Worm (Caenorhabditis elegans) whole organism, late embryonic: Measurements from ENCODE around the gene Y54G11A.3.

Experiments used
- Y22D7AL.16 ChIP-seq: sonication (generic microtip); optimal IDR thresholded peaks from 2 replicates; lab custom pipeline; 2016; ENCODE audit warnings: missing genetic modification characterization, missing compliant biosample characterization
- ahr-1 ChIP-seq: sonication (generic microtip); optimal IDR thresholded peaks from 2 replicates; lab custom pipeline; 2016; ENCODE audit warnings: missing genetic modification characterization, missing compliant biosample characterization
- ama-1 ChIP-seq: fragments of 150-350 bp; optimal IDR thresholded peaks from 2 replicates; lab custom pipeline; 2014
- ceh-14 ChIP-seq: sonication (generic microtip); optimal IDR thresholded peaks from 2 replicates; lab custom pipeline; 2016; ENCODE audit warnings: missing genotype, missing genetic modification characterization, missing compliant biosample characterization
- ceh-18 ChIP-seq: sonication (generic microtip); optimal IDR thresholded peaks from 2 replicates; lab custom pipeline; 2016; ENCODE audit warnings: missing genetic modification characterization, missing compliant biosample characterization
- ceh-2 ChIP-seq: sonication (generic microtip); optimal IDR thresholded peaks from 2 replicates; lab custom pipeline; 2016; ENCODE audit warnings: missing genotype, missing genetic modification characterization, missing compliant biosample characterization
- ceh-34 ChIP-seq: sonication (generic microtip); optimal IDR thresholded peaks from 2 replicates; lab custom pipeline; 2016; ENCODE audit warnings: mild to moderate bottlenecking, missing genetic modification characterization, missing compliant biosample characterization
- ceh-45 ChIP-seq: fragments of 200-800 bp; sonication (Bioruptor generic); IDR thresholded peaks from 2 replicates; pipeline ENCODE4 v1.3.6; 2022; ENCODE audit warnings: missing genetic modification reagents, missing genetic modification characterization, missing compliant biosample characterization
- che-1 ChIP-seq: sonication (generic microtip); optimal IDR thresholded peaks from 2 replicates; lab custom pipeline; 2016; ENCODE audit warnings: mild to moderate bottlenecking, missing genetic modification characterization, missing compliant biosample characterization
- ets-4 ChIP-seq: sonication (generic microtip); optimal IDR thresholded peaks from 2 replicates; lab custom pipeline; 2016; ENCODE audit warnings: missing genetic modification characterization, missing compliant biosample characterization
- fkh-10 ChIP-seq: fragments of 150-350 bp; optimal IDR thresholded peaks from 2 replicates; lab custom pipeline; 2014; ENCODE audit warnings: missing biosample characterization, missing genetic modification reagents, missing genetic modification characterization
- hlh-6 ChIP-seq: sonication (generic microtip); optimal IDR thresholded peaks from 2 replicates; lab custom pipeline; 2016; ENCODE audit warnings: missing genotype, missing genetic modification characterization, missing compliant biosample characterization
- lim-6 ChIP-seq: sonication (generic microtip); optimal IDR thresholded peaks from 2 replicates; lab custom pipeline; 2016; ENCODE audit warnings: missing genetic modification characterization, missing compliant biosample characterization
- lin-11 ChIP-seq: fragments of 200-800 bp; sonication (Bioruptor generic); optimal IDR thresholded peaks from 2 replicates; lab custom pipeline; 2018; ENCODE audit warnings: mild to moderate bottlenecking, missing genetic modification characterization, missing compliant biosample characterization
- pag-3 ChIP-seq: sonication (generic microtip); optimal IDR thresholded peaks from 2 replicates; lab custom pipeline; 2016; ENCODE audit warnings: missing compliant biosample characterization, missing genetic modification characterization, borderline replicate concordance
- pat-9 ChIP-seq: fragments of 200-800 bp; sonication (Bioruptor generic); optimal IDR thresholded peaks from 2 replicates; lab custom pipeline; 2018; ENCODE audit warnings: mild to moderate bottlenecking, missing genetic modification characterization, moderate library complexity, missing compliant biosample characterization
- pha-2 ChIP-seq: sonication (generic microtip); optimal IDR thresholded peaks from 2 replicates; lab custom pipeline; 2017; ENCODE audit warnings: mild to moderate bottlenecking, missing genetic modification characterization, missing compliant biosample characterization
- unc-42 ChIP-seq: sonication (generic microtip); optimal IDR thresholded peaks from 2 replicates; lab custom pipeline; 2016; ENCODE audit warnings: missing genotype, missing genetic modification characterization, missing compliant biosample characterization
- zip-5 ChIP-seq: sonication (generic microtip); optimal IDR thresholded peaks from 2 replicates; lab custom pipeline; 2016; ENCODE audit warnings: missing genetic modification characterization, missing compliant biosample characterization
- ztf-16 ChIP-seq: sonication (generic microtip); optimal IDR thresholded peaks from 2 replicates; lab custom pipeline; 2017; ENCODE audit warnings: missing genetic modification characterization, missing compliant biosample characterization

The Y54G11A.3 gene

ce11 chrII:14312182-14312581 is 35.8 kb downstream of the Y54G11A.3 start:
- no peak for TF ChIP-seq Y22D7AL.16
- TF ChIP-seq pag-3 (tag; lab: Kevin White, UChicago), result no peak
- TF ChIP-seq ama-1 (lab: Kevin White, UChicago), result no peak

DNA sequence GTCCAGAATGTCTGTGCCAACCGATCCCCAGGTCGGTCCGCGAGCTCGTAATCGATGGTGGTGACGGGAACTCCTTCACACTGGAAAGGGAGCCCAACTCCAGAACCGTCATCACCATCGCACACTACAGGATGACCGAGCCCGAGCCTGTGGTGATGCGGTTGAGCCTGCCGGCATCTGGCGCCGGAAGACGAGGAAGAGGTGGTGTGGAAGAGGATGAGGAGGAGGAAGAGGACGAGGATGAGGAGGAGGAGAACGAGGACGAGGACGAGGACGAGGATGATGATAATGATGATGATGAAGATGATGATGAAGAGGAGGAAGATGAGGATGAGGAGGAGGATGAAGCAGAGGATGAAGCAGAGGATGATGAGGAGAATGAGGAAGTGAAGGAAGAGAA is 41.6 kb downstream of the Y54G11A.3 start, which contains the start of gene Y54G11A.14:
Y54G11A.14 (plus strand) TSS at position 132 of the 400 bp plus-strand sequence.
- TF ChIP-seq ceh-18 (tag; lab: Kevin White, UChicago) (no peak), pha-2 (tag; lab: Kevin White, UChicago) (no peak), Y22D7AL.16 (no peak), ets-4 (tag; lab: Kevin White, UChicago) (no peak), che-1 (tag; lab: Kevin White, UChicago) (no peak)

ce11 chrII:14319227-14319626 is 42.8 kb downstream of the Y54G11A.3 start:
- TF ChIP-seq ceh-2, result no peak
- TF ChIP-seq ceh-34 (tag; lab: Kevin White, UChicago), result no peak
- TF ChIP-seq hlh-6 (tag; lab: Kevin White, UChicago), result no peak
- no peak for TF ChIP-seq ztf-16
- no peak for TF ChIP-seq zip-5 (tag; lab: Kevin White, UChicago)
- no peak for TF ChIP-seq ceh-14
- TF ChIP-seq ceh-45 (GFP tag; lab: Robert Waterston, UW), result no peak
- no peak for TF ChIP-seq lim-6 (tag; lab: Kevin White, UChicago)
- TF ChIP-seq fkh-10 (GFP tag; lab: Kevin White, UChicago), result no peak
- TF ChIP-seq pat-9 (tag; lab: Kevin White, UChicago), result no peak

DNA sequence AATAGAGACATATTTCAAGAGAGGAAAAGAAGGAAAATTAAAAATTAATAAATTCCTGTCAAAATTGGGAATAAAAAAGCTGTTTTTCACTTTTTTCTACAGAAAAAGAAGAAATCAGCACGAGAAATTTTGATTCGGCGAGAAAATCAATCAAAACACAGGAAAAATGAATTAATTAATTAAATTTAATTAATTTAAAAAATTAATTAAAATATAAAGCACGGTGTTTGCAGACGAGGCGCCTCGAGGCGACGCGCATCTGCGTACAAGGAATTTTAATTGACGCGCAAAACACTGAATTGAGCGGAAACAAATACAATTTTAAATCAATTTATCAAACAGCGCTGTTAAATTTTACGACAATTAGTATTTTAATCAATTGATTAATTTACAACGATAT is 44.8 kb downstream of the Y54G11A.3 start:
- peak; percentile 10 for TF ChIP-seq unc-42 (tag; lab: Kevin White, UChicago)
- TF ChIP-seq lin-11 (tag; lab: Kevin White, UChicago), result no peak
- no peak for TF ChIP-seq ahr-1 (tag; lab: Kevin White, UChicago)
- TF ChIP-seq ceh-14, result peak; percentile 83
